Fruit fly (Drosophila melanogaster) whole organism, embryonic: ENCODE measurements around the gene CG4570.

ENCODE experiments used
- Atf6 ChIP-seq: fragments of 200-800 bp; sonication (Bioruptor generic); IDR thresholded peaks from 2 replicates; pipeline ENCODE4 v1.3.6; 2022; ENCODE audit warnings: missing biosample characterization, missing genetic modification characterization
- BEAF-32 ChIP-seq: fragments of 200-800 bp; sonication (Bioruptor generic); optimal IDR thresholded peaks from 3 replicates; lab custom pipeline; 2017; ENCODE audit warnings: missing biosample characterization, missing genetic modification characterization, mild to moderate bottlenecking, moderate library complexity, missing genetic modification reagents
- CG10979 ChIP-seq: fragments of 200-800 bp; sonication (Bioruptor generic); optimal IDR thresholded peaks from 2 replicates; lab custom pipeline; 2018; ENCODE audit warnings: missing biosample characterization, mild to moderate bottlenecking, missing genetic modification characterization, moderate library complexity
- CG14860 ChIP-seq: fragments of 200-800 bp; sonication (Bioruptor generic); IDR thresholded peaks from 3 replicates; pipeline ENCODE4 v1.3.6; 2022; ENCODE audit warnings: missing biosample characterization, missing genetic modification characterization; ENCODE audit not compliant: partially characterized antibody
- CG15514 ChIP-seq: fragments of 200-800 bp; sonication (Bioruptor generic); optimal IDR thresholded peaks from 3 replicates; lab custom pipeline; 2017; ENCODE audit warnings: missing biosample characterization, missing genetic modification characterization, mild to moderate bottlenecking, moderate library complexity, missing genetic modification reagents
- CG15601 ChIP-seq: fragments of 200-800 bp; sonication (Bioruptor generic); optimal IDR thresholded peaks from 3 replicates; lab custom pipeline; 2019; ENCODE audit warnings: missing biosample characterization, mild to moderate bottlenecking, missing genetic modification characterization, moderate library complexity
- CG1603 ChIP-seq: fragments of 200-800 bp; sonication (Bioruptor generic); optimal IDR thresholded peaks from 2 replicates; lab custom pipeline; 2019; ENCODE audit warnings: missing biosample characterization, mild to moderate bottlenecking, missing genetic modification characterization, moderate library complexity
- CG16815 ChIP-seq: fragments of 200-800 bp; sonication (Bioruptor generic); optimal IDR thresholded peaks from 3 replicates; lab custom pipeline; 2017; ENCODE audit warnings: missing biosample characterization, mild to moderate bottlenecking, missing genetic modification characterization
- CG17328 ChIP-seq: fragments of 200-800 bp; sonication (Bioruptor generic); IDR thresholded peaks from 2 replicates; pipeline ENCODE4 v1.3.6; 2022; ENCODE audit warnings: missing biosample characterization, missing genetic modification characterization
- CG17568 ChIP-seq: fragments of 200-800 bp; sonication (Bioruptor generic); optimal IDR thresholded peaks from 2 replicates; lab custom pipeline; 2018; ENCODE audit warnings: missing biosample characterization, mild to moderate bottlenecking, missing genetic modification characterization, moderate library complexity
- CG17829 ChIP-seq: fragments of 200-800 bp; optimal IDR thresholded peaks from 2 replicates; lab custom pipeline; 2019; ENCODE audit warnings: missing biosample characterization, mild to moderate bottlenecking, missing genetic modification characterization, moderate library complexity
- CG18764 ChIP-seq: fragments of 200-800 bp; sonication (Bioruptor generic); optimal IDR thresholded peaks from 3 replicates; lab custom pipeline; 2016; ENCODE audit warnings: missing biosample characterization, missing genetic modification characterization
- CG2116 ChIP-seq: fragments of 200-800 bp; sonication (Bioruptor generic); optimal IDR thresholded peaks from 3 replicates; lab custom pipeline; 2018; ENCODE audit warnings: missing biosample characterization, mild to moderate bottlenecking, missing genetic modification characterization
- CG3407 ChIP-seq: fragments of 200-800 bp; sonication (Bioruptor generic); optimal IDR thresholded peaks from 2 replicates; lab custom pipeline; 2018; ENCODE audit warnings: missing biosample characterization, mild to moderate bottlenecking, missing genetic modification characterization
- CG34376 ChIP-seq: fragments of 200-800 bp; sonication (Bioruptor generic); optimal IDR thresholded peaks from 2 replicates; lab custom pipeline; 2018; ENCODE audit warnings: missing biosample characterization, mild to moderate bottlenecking, missing genetic modification characterization
- CG5245 ChIP-seq: fragments of 200-800 bp; sonication (Bioruptor generic); optimal IDR thresholded peaks from 3 replicates; lab custom pipeline; 2016; ENCODE audit warnings: missing biosample characterization, missing genetic modification characterization
- CG6765 ChIP-seq: fragments of 200-800 bp; sonication (Bioruptor generic); optimal IDR thresholded peaks from 3 replicates; lab custom pipeline; 2017; ENCODE audit warnings: missing biosample characterization, mild to moderate bottlenecking, missing genetic modification characterization
- CG7745 ChIP-seq: fragments of 200-800 bp; sonication (Bioruptor generic); optimal IDR thresholded peaks from 2 replicates; lab custom pipeline; 2018; ENCODE audit warnings: missing biosample characterization, mild to moderate bottlenecking, missing genetic modification characterization, moderate library complexity
- CG7839 ChIP-seq: fragments of 200-800 bp; sonication (Bioruptor generic); optimal IDR thresholded peaks from 3 replicates; lab custom pipeline; 2018; ENCODE audit warnings: missing biosample characterization, mild to moderate bottlenecking, missing genetic modification characterization, moderate library complexity
- CG7987 ChIP-seq: fragments of 200-800 bp; sonication (Bioruptor generic); optimal IDR thresholded peaks from 2 replicates; lab custom pipeline; 2018; ENCODE audit warnings: missing biosample characterization, mild to moderate bottlenecking, missing genetic modification characterization, moderate library complexity
- CG8290 ChIP-seq, 3 experiments: fragments of 200-800 bp; sonication (Bioruptor generic); optimal IDR thresholded peaks; 2 replicates each; lab custom pipeline; 2016 to 2019; ENCODE audit warnings: missing biosample characterization in 3 of 3, missing genetic modification characterization in 3 of 3, mild to moderate bottlenecking in 2 of 3, moderate library complexity in 1 of 3
- CrebB ChIP-seq: fragments of 200-800 bp; sonication (Bioruptor generic); optimal IDR thresholded peaks from 3 replicates; lab custom pipeline; 2018; ENCODE audit warnings: missing biosample characterization, mild to moderate bottlenecking, missing genetic modification characterization
- Dek ChIP-seq: fragments of 200-800 bp; sonication (Bioruptor generic); optimal IDR thresholded peaks from 3 replicates; lab custom pipeline; 2019; ENCODE audit warnings: missing biosample characterization, mild to moderate bottlenecking, missing genetic modification characterization, moderate library complexity
- E2f2 ChIP-seq: fragments of 200-800 bp; sonication (Bioruptor generic); IDR thresholded peaks from 2 replicates; pipeline ENCODE4 v1.3.6; 2022; ENCODE audit warnings: missing biosample characterization, missing genetic modification characterization
- Hmr ChIP-seq: fragments of 200-800 bp; sonication (Bioruptor generic); optimal IDR thresholded peaks from 3 replicates; lab custom pipeline; 2017; ENCODE audit warnings: mild to moderate bottlenecking, missing biosample characterization, missing genetic modification reagents, missing genetic modification characterization
- Lhr ChIP-seq: fragments of 200-800 bp; sonication (Bioruptor generic); optimal IDR thresholded peaks from 3 replicates; lab custom pipeline; 2017; ENCODE audit warnings: mild to moderate bottlenecking, missing biosample characterization, missing genetic modification reagents, missing genetic modification characterization
- MBD-R2 ChIP-seq: fragments of 200-800 bp; sonication (Bioruptor generic); IDR thresholded peaks from 2 replicates; pipeline ENCODE4 v1.3.6; 2022; ENCODE audit warnings: missing biosample characterization, missing genetic modification characterization
- Myb ChIP-seq: fragments of 200-800 bp; sonication (Bioruptor generic); optimal IDR thresholded peaks from 2 replicates; lab custom pipeline; 2016; ENCODE audit warnings: missing biosample characterization, missing genetic modification characterization
- NK7.1 ChIP-seq: fragments of 200-800 bp; sonication (Bioruptor generic); optimal IDR thresholded peaks from 3 replicates; lab custom pipeline; 2016; ENCODE audit warnings: missing biosample characterization, missing genetic modification characterization
- Nf-YC ChIP-seq: fragments of 200-800 bp; optimal IDR thresholded peaks from 3 replicates; lab custom pipeline; 2019; ENCODE audit warnings: missing biosample characterization, mild to moderate bottlenecking, missing genetic modification characterization, moderate library complexity
- Oli ChIP-seq: fragments of 200-800 bp; sonication (Bioruptor generic); optimal IDR thresholded peaks from 2 replicates; lab custom pipeline; 2018; ENCODE audit warnings: missing biosample characterization, mild to moderate bottlenecking, missing genetic modification characterization, moderate library complexity
- Scr ChIP-seq: fragments of 200-800 bp; sonication (Bioruptor generic); IDR thresholded peaks from 2 replicates; pipeline ENCODE4 v1.3.6; 2022; ENCODE audit warnings: missing biosample characterization, missing genetic modification characterization; ENCODE audit not compliant: partially characterized antibody
- Sry-δ ChIP-seq: fragments of 200-800 bp; sonication (Bioruptor generic); optimal IDR thresholded peaks from 2 replicates; lab custom pipeline; 2016; ENCODE audit warnings: missing biosample characterization, missing genetic modification characterization
- Xrp1 ChIP-seq: fragments of 200-800 bp; sonication (Bioruptor generic); IDR thresholded peaks from 2 replicates; pipeline ENCODE4 v1.3.6; 2022; ENCODE audit warnings: missing biosample characterization, missing genetic modification characterization
- ato ChIP-seq: fragments of 200-800 bp; sonication (Bioruptor generic); IDR thresholded peaks from 2 replicates; pipeline ENCODE4 v1.3.6; 2022; ENCODE audit warnings: missing biosample characterization, missing genetic modification characterization; ENCODE audit not compliant: partially characterized antibody
- fd3F ChIP-seq: fragments of 200-800 bp; sonication (Bioruptor generic); optimal IDR thresholded peaks from 2 replicates; lab custom pipeline; 2018; ENCODE audit warnings: missing biosample characterization, mild to moderate bottlenecking, missing genetic modification characterization, moderate library complexity
- gsb-n ChIP-seq: fragments of 200-800 bp; sonication (Bioruptor generic); optimal IDR thresholded peaks from 3 replicates; lab custom pipeline; 2018; ENCODE audit warnings: missing biosample characterization, mild to moderate bottlenecking, missing genetic modification characterization
- hb ChIP-seq: fragments of 200-800 bp; sonication (Bioruptor generic); IDR thresholded peaks from 3 replicates; pipeline ENCODE4 v1.3.6; 2022; ENCODE audit warnings: missing biosample characterization, missing genetic modification characterization; ENCODE audit not compliant: partially characterized antibody
- her ChIP-seq: fragments of 200-800 bp; sonication (Bioruptor generic); optimal IDR thresholded peaks from 2 replicates; lab custom pipeline; 2016; ENCODE audit warnings: missing biosample characterization, missing genetic modification characterization
- insv ChIP-seq, 2 experiments: fragments of 200-800 bp; sonication (Bioruptor generic); optimal IDR thresholded peaks; 3 replicates each; lab custom pipeline; 2016 to 2018; ENCODE audit warnings: missing biosample characterization in 2 of 2, missing genetic modification characterization in 2 of 2
- jing ChIP-seq: fragments of 200-800 bp; sonication (Bioruptor generic); optimal IDR thresholded peaks from 2 replicates; lab custom pipeline; 2018; ENCODE audit warnings: missing biosample characterization, mild to moderate bottlenecking, missing genetic modification characterization
- org-1 ChIP-seq: fragments of 200-800 bp; sonication (Bioruptor generic); optimal IDR thresholded peaks from 2 replicates; lab custom pipeline; 2017; ENCODE audit warnings: missing biosample characterization, missing genetic modification characterization
- pho ChIP-seq: fragments of 200-800 bp; sonication (Bioruptor generic); optimal IDR thresholded peaks from 2 replicates; lab custom pipeline; 2016; ENCODE audit warnings: missing biosample characterization, missing genetic modification characterization
- pros ChIP-seq: fragments of 200-800 bp; sonication (Bioruptor generic); optimal IDR thresholded peaks from 3 replicates; lab custom pipeline; 2019; ENCODE audit warnings: missing biosample characterization, mild to moderate bottlenecking, missing genetic modification characterization, moderate library complexity
- seq ChIP-seq: fragments of 200-800 bp; sonication (Bioruptor generic); IDR thresholded peaks from 2 replicates; pipeline ENCODE4 v1.3.6; 2022; ENCODE audit warnings: missing biosample characterization, missing genetic modification characterization
- tna ChIP-seq: fragments of 200-800 bp; sonication (Bioruptor generic); IDR thresholded peaks from 2 replicates; pipeline ENCODE4 v1.3.6; 2022; ENCODE audit warnings: missing biosample characterization, missing genetic modification characterization; ENCODE audit not compliant: partially characterized antibody
- twi ChIP-seq: fragments of 200-800 bp; optimal IDR thresholded peaks from 2 replicates; lab custom pipeline; 2019; ENCODE audit warnings: missing biosample characterization, mild to moderate bottlenecking, missing genetic modification characterization, moderate library complexity
- vnd ChIP-seq: fragments of 200-800 bp; sonication (Bioruptor generic); IDR thresholded peaks from 3 replicates; pipeline ENCODE4 v1.3.6; 2022; ENCODE audit warnings: missing biosample characterization, missing genetic modification characterization; ENCODE audit not compliant: partially characterized antibody

The CG4570 gene

DNA sequence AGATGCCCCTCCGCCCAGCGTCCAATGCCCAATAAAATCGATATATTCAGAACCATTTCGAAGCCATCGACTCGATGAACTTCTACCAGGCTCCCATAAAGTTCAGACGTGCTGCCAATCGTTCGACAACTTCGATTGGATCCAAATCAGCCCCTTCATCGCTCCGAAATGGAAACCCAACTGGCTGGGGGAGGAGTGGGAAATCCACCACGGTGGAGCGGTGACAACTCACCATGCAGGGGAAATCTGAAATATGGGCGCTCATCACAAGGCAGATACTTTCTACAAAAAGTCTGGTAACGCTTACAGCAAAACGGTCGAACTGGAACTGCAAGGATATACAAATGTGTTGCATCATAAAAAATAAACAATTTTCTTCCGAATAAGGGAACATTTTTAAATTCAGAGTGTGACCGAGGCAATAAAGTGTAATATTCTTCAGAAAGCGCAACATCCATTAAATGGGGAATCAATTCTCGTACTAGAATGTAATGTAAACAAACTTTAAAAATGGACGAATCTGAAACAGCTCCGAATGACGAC lies 4.3 kb upstream of the CG4570 start, which contains the start of gene CG4565 (continued):
- TF ChIP-seq CG2116 (GFP tag; lab: Kevin White, UChicago) (no peak), CG7987 (peak; percentile 31), CG34376 (peak; percentile 64), Oli (tag; lab: Kevin White, UChicago) (no peak), CG17328 (GFP tag; lab: Robert Waterston, UW) (no peak), insv (GFP tag; optimal IDR thresholded peaks at IDR 0.05; lab: Kevin White, UChicago) (peak in 1 of 2 experiments; percentile 19), CG6765 (GFP tag; lab: Kevin White, UChicago) (peak; percentile 25), MBD-R2 (GFP tag; lab: Robert Waterston, UW) (0 out of 2 replicates have a peak, but pooled peaks have one; percentile 21), pho (GFP tag; lab: Kevin White, UChicago) (no peak), Xrp1 (GFP tag; lab: Robert Waterston, UW) (no peak), CG7839 (tag; lab: Kevin White, UChicago) (no peak), BEAF-32 (GFP tag; lab: Kevin White, UChicago) (peak; percentile 41), pros (GFP tag; lab: Kevin White, UChicago) (peak; percentile 13), CG15514 (GFP tag; lab: Kevin White, UChicago) (peak; percentile 87), fd3F (GFP tag; lab: Kevin White, UChicago) (no peak), Scr (GFP tag; lab: Robert Waterston, UW) (peak; percentile 42; the same call in 1 of the 2 replicates), Lhr (GFP tag; lab: Kevin White, UChicago) (peak; percentile 93), CG14860 (GFP tag; lab: Robert Waterston, UW) (peak; percentile 47; the same call in 1 of the 3 replicates), CG7745 (tag; lab: Kevin White, UChicago) (no peak), ato (GFP tag; lab: Robert Waterston, UW) (peak; percentile 58), CG18764 (no peak), seq (GFP tag; lab: Robert Waterston, UW) (no peak), gsb-n (tag; lab: Kevin White, UChicago) (no peak), CG1603 (tag; lab: Kevin White, UChicago) (peak; percentile 44), CG10979 (tag; lab: Kevin White, UChicago) (peak; percentile 13), CG17829 (tag; lab: Kevin White, UChicago) (peak; percentile 8), vnd (0 out of 3 replicates have a peak, but pooled peaks have one; percentile 31), E2f2 (peak; percentile 62), twi (tag; lab: Kevin White, UChicago) (no peak), Dek (tag; lab: Kevin White, UChicago) (no peak), tna (GFP tag; lab: Robert Waterston, UW) (peak; percentile 41; the same call in 1 of the 2 replicates), org-1 (GFP tag; lab: Kevin White, UChicago) (no peak), Sry-δ (GFP tag; lab: Kevin White, UChicago) (peak; percentile 54), CG15601 (tag; lab: Kevin White, UChicago) (no peak), hb (GFP tag; lab: Robert Waterston, UW) (0 out of 3 replicates have a peak, but pooled peaks have one; percentile 19), NK7.1 (GFP tag; lab: Kevin White, UChicago) (no peak), jing (GFP tag; lab: Kevin White, UChicago) (no peak), CG3407 (GFP tag; lab: Kevin White, UChicago) (no peak), CG17568 (GFP tag; lab: Kevin White, UChicago) (no peak), Myb (peak; percentile 88), CG16815 (no peak), her (GFP tag; lab: Kevin White, UChicago) (peak; percentile 18), CrebB (tag; lab: Kevin White, UChicago) (peak; percentile 1), CG8290 (GFP tag; optimal IDR thresholded peaks at IDR 0.05; lab: Kevin White, UChicago) (peak; percentile 20), CG8290 (tag; optimal IDR thresholded peaks at IDR 0.05; lab: Kevin White, UChicago) (no peak), Atf6 (GFP tag; lab: Robert Waterston, UW) (peak; percentile 33; the same call in 1 of the 2 replicates), Nf-YC (tag; lab: Kevin White, UChicago) (peak; percentile 87), CG5245 (GFP tag; lab: Kevin White, UChicago) (no peak), Hmr (peak; percentile 31)
